Worm (Caenorhabditis elegans) whole organism, midembryonic: ENCODE measurements around the gene lys-2.

Experiments
- T22C8.4 ChIP-seq: fragments of 200-800 bp; sonication (Bioruptor generic); IDR thresholded peaks from 2 replicates; pipeline ENCODE4 v1.3.6; 2022; ENCODE audit warnings: missing genetic modification characterization, missing compliant biosample characterization
- cog-1 ChIP-seq: sonication (generic microtip); optimal IDR thresholded peaks from 2 replicates; lab custom pipeline; 2016; ENCODE audit warnings: missing genetic modification characterization, missing compliant biosample characterization
- flt-1 ChIP-seq: fragments of 200-800 bp; sonication (Bioruptor generic); IDR thresholded peaks from 2 replicates; pipeline ENCODE4 v1.3.6; 2022; ENCODE audit warnings: missing genetic modification characterization, missing compliant biosample characterization
- klf-2 ChIP-seq: fragments of 200-800 bp; sonication (Bioruptor generic); conservative IDR thresholded peaks from 2 replicates; pipeline ENCODE4 v1.3.6; 2022; ENCODE audit warnings: missing genetic modification reagents, missing genetic modification characterization, missing compliant biosample characterization
- med-1 ChIP-seq: sonication (generic microtip); optimal IDR thresholded peaks from 2 replicates; lab custom pipeline; 2017; ENCODE audit warnings: missing genetic modification characterization, mild to moderate bottlenecking, missing compliant biosample characterization, antibody characterized with exemption, missing genetic modification reagents; ENCODE audit not compliant: insufficient read depth
- ref-1 ChIP-seq: fragments of 200-800 bp; sonication (Bioruptor generic); conservative IDR thresholded peaks from 2 replicates; pipeline ENCODE4 v1.3.6; 2022; ENCODE audit warnings: missing genetic modification reagents, missing genetic modification characterization, missing compliant biosample characterization
- ztf-23 ChIP-seq: fragments of 200-800 bp; sonication (Bioruptor generic); IDR thresholded peaks from 2 replicates; pipeline ENCODE4 v1.3.6; 2022; ENCODE audit warnings: missing genetic modification reagents, missing genetic modification characterization, missing compliant biosample characterization
- ztf-29 ChIP-seq: fragments of 200-800 bp; sonication (Bioruptor generic); IDR thresholded peaks from 2 replicates; pipeline ENCODE4 v1.3.6; 2022; ENCODE audit warnings: missing genetic modification reagents, missing genetic modification characterization, missing compliant biosample characterization

- TF ChIP-seq klf-2 (GFP tag; lab: Robert Waterston, UW) = no peak
- no peak for TF ChIP-seq T22C8.4 (GFP tag; lab: Robert Waterston, UW)
- TF ChIP-seq med-1 (GFP tag; lab: Kevin White, UChicago) = no peak
- TF ChIP-seq cog-1 (tag; lab: Kevin White, UChicago) = no peak
- TF ChIP-seq flt-1 (GFP tag; lab: Robert Waterston, UW) = no peak
- no peak for TF ChIP-seq ztf-29 (GFP tag; lab: Robert Waterston, UW)
- TF ChIP-seq ztf-23 (GFP tag; lab: Robert Waterston, UW) = no peak
- TF ChIP-seq ref-1 (GFP tag; lab: Robert Waterston, UW) = no peak
Observed at ce11 chrV:10245615-10246014, 35.7 kb downstream of the lys-2 start.
